Fruit fly (Drosophila melanogaster): Measurements from ENCODE around the gene Cul3.

DNA sequence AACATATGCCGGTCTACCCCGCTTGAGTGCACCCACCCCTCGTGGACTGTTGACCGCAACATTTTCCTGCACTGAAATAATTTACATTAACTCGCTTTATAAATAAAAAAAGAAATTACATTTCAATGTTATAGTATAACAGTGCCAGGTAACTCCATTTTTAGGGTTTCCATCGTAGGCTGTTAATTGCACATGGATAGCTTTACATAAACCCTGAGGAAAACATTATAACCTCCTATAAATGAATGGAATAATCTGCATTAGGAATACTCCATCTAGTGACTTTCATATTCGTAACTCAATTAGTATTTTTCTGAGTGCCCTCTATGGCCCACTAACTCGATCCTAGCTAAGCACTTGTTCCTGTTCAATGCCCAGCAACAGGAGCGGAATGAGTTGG is 47.4 kb upstream of the Cul3 start:
- TF ChIP-seq CG8478 (optimal IDR thresholded peaks at IDR 0.05) (no peak), psq (optimal IDR thresholded peaks at IDR 0.05) (no peak), pan (optimal IDR thresholded peaks at IDR 0.05) (no peak), usp (GFP tag; optimal IDR thresholded peaks at IDR 0.05) (no peak), Dll (optimal IDR thresholded peaks at IDR 0.05) (no peak), EcR (GFP tag; optimal IDR thresholded peaks at IDR 0.05) (no peak)
